Worm (Caenorhabditis elegans) whole organism, mixed stage, embryonic: Measurements from ENCODE around the gene fkh-7.

ENCODE experiments used
- M03D4.4 ChIP-seq: sonication (generic microtip); optimal IDR thresholded peaks from 2 replicates; lab custom pipeline; 2017; ENCODE audit warnings: mild to moderate bottlenecking, missing genetic modification characterization, missing compliant biosample characterization
- blmp-1 ChIP-seq: fragments of 150-350 bp; optimal IDR thresholded peaks from 2 replicates; lab custom pipeline; 2014; ENCODE audit warnings: missing biosample characterization, missing genetic modification characterization
- ceh-39 ChIP-seq: fragments of 150-350 bp; optimal IDR thresholded peaks from 2 replicates; lab custom pipeline; 2014; ENCODE audit warnings: missing biosample characterization, missing genetic modification characterization
- ceh-43 ChIP-seq: fragments of 200-800 bp; sonication (Bioruptor generic); optimal IDR thresholded peaks from 2 replicates; lab custom pipeline; 2018; ENCODE audit warnings: mild to moderate bottlenecking, missing genetic modification characterization, moderate library complexity, missing compliant biosample characterization
- ceh-83 ChIP-seq: fragments of 200-800 bp; sonication (Bioruptor generic); optimal IDR thresholded peaks from 2 replicates; lab custom pipeline; 2018; ENCODE audit warnings: mild to moderate bottlenecking, missing genetic modification characterization, missing compliant biosample characterization
- ces-1 ChIP-seq: fragments of 150-350 bp; optimal IDR thresholded peaks from 2 replicates; lab custom pipeline; 2014; ENCODE audit warnings: missing biosample characterization, missing genetic modification reagents, missing genetic modification characterization
- cnd-1 ChIP-seq: fragments of 200-800 bp; sonication (Bioruptor generic); optimal IDR thresholded peaks from 2 replicates; lab custom pipeline; 2018; ENCODE audit warnings: mild to moderate bottlenecking, missing genetic modification characterization, missing compliant biosample characterization
- drap-1 ChIP-seq: fragments of 200-800 bp; sonication (Bioruptor generic); optimal IDR thresholded peaks from 3 replicates; lab custom pipeline; 2018; ENCODE audit warnings: mild to moderate bottlenecking, missing genetic modification characterization, missing compliant biosample characterization
- elt-1 ChIP-seq: sonication (generic microtip); optimal IDR thresholded peaks from 2 replicates; lab custom pipeline; 2017; ENCODE audit warnings: missing genetic modification characterization, mild to moderate bottlenecking, missing compliant biosample characterization, antibody characterized with exemption, moderate library complexity, borderline replicate concordance; ENCODE audit not compliant: insufficient read depth
- elt-3 ChIP-seq: fragments of 150-350 bp; optimal IDR thresholded peaks from 2 replicates; lab custom pipeline; 2014; ENCODE audit warnings: missing biosample characterization, missing genetic modification characterization
- flh-1 ChIP-seq: fragments of 200-800 bp; sonication (Bioruptor generic); optimal IDR thresholded peaks from 2 replicates; lab custom pipeline; 2018; ENCODE audit warnings: mild to moderate bottlenecking, missing genetic modification characterization, moderate library complexity, missing compliant biosample characterization
- ham-2 ChIP-seq: fragments of 200-800 bp; sonication (Bioruptor generic); optimal IDR thresholded peaks from 2 replicates; lab custom pipeline; 2018; ENCODE audit warnings: mild to moderate bottlenecking, missing genetic modification characterization, missing compliant biosample characterization
- hlh-1 ChIP-seq: fragments of 150-350 bp; optimal IDR thresholded peaks from 2 replicates; lab custom pipeline; 2014; ENCODE audit warnings: missing biosample characterization, missing genetic modification reagents, missing genetic modification characterization
- lin-32 ChIP-seq: fragments of 200-800 bp; sonication (Bioruptor generic); optimal IDR thresholded peaks from 2 replicates; lab custom pipeline; 2018; ENCODE audit warnings: mild to moderate bottlenecking, missing genetic modification characterization, missing compliant biosample characterization
- lsy-2 ChIP-seq: fragments of 150-350 bp; optimal IDR thresholded peaks from 2 replicates; lab custom pipeline; 2014; ENCODE audit warnings: missing biosample characterization, missing genetic modification characterization
- mab-5 ChIP-seq: fragments of 150-350 bp; optimal IDR thresholded peaks from 2 replicates; lab custom pipeline; 2014; ENCODE audit warnings: missing biosample characterization, missing genetic modification characterization
- mep-1 ChIP-seq: fragments of 150-350 bp; optimal IDR thresholded peaks from 2 replicates; lab custom pipeline; 2017; ENCODE audit warnings: missing biosample characterization, missing genetic modification reagents, missing genetic modification characterization, inconsistent platforms
- nhr-12 ChIP-seq: fragments of 150-350 bp; optimal IDR thresholded peaks from 2 replicates; lab custom pipeline; 2014; ENCODE audit warnings: missing biosample characterization, missing genetic modification characterization
- nhr-2 ChIP-seq: fragments of 150-350 bp; optimal IDR thresholded peaks from 2 replicates; lab custom pipeline; 2014; ENCODE audit warnings: missing biosample characterization, missing genetic modification characterization
- nhr-28 ChIP-seq: fragments of 150-350 bp; optimal IDR thresholded peaks from 2 replicates; lab custom pipeline; 2014; ENCODE audit warnings: missing biosample characterization, missing genetic modification characterization
- nhr-76 ChIP-seq: sonication (generic microtip); optimal IDR thresholded peaks from 2 replicates; lab custom pipeline; 2017; ENCODE audit warnings: missing biosample characterization, missing genetic modification characterization
- pha-4 ChIP-seq: fragments of 150-350 bp; optimal IDR thresholded peaks from 2 replicates; lab custom pipeline; 2018; ENCODE audit warnings: missing biosample characterization, missing genetic modification reagents, missing genetic modification characterization
- sem-2 ChIP-seq: fragments of 200-800 bp; sonication (Bioruptor generic); optimal IDR thresholded peaks from 2 replicates; lab custom pipeline; 2018; ENCODE audit warnings: mild to moderate bottlenecking, missing genetic modification characterization, missing compliant biosample characterization
- sptf-1 ChIP-seq: sonication (generic microtip); optimal IDR thresholded peaks from 2 replicates; lab custom pipeline; 2017; ENCODE audit warnings: mild to moderate bottlenecking, missing genetic modification characterization, moderate library complexity, missing compliant biosample characterization
- unc-120 ChIP-seq: sonication (generic microtip); optimal IDR thresholded peaks from 2 replicates; lab custom pipeline; 2017; ENCODE audit warnings: missing genetic modification characterization, missing compliant biosample characterization; ENCODE audit not compliant: poor library complexity, severe bottlenecking
- unc-39 ChIP-seq: fragments of 150-350 bp; optimal IDR thresholded peaks from 2 replicates; lab custom pipeline; 2014; ENCODE audit warnings: missing biosample characterization, missing genetic modification characterization
- unc-62 ChIP-seq: fragments of 150-350 bp; optimal IDR thresholded peaks from 2 replicates; lab custom pipeline; 2014; ENCODE audit warnings: missing biosample characterization, missing genetic modification reagents, missing genetic modification characterization
- zip-8 ChIP-seq: fragments of 150-350 bp; optimal IDR thresholded peaks from 2 replicates; lab custom pipeline; 2014; ENCODE audit warnings: missing biosample characterization, missing genetic modification characterization
- ztf-11 ChIP-seq: fragments of 150-350 bp; optimal IDR thresholded peaks from 2 replicates; lab custom pipeline; 2014; ENCODE audit warnings: missing biosample characterization, missing genetic modification characterization

fkh-7 gene

DNA sequence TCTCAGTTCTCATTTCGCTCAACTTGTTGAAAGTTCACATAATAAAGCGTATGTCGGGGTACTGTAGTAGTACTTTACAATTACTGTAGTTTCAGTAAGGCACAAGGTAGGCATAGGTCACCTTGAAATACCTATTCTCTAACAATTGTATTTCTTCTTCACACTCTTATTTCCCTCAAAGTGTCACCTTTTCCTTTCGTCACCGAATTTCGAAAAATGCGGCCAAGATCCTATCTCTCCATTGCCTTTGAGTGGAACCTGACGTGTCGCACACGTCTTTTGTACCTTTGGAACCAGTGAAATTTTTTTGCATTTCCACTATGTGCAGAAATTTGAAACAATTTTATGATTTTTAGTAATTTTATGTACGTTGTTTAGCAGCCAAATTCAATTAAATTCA is 20.2 kb upstream of the fkh-7 start:
- TF ChIP-seq cnd-1 (tag; lab: Kevin White, UChicago) (no peak), elt-1 (tag; lab: Kevin White, UChicago) (no peak), unc-39 (no peak), ham-2 (GFP tag; lab: Kevin White, UChicago) (no peak), lin-32 (GFP tag; lab: Kevin White, UChicago) (no peak), ztf-11 (tag; lab: Kevin White, UChicago) (no peak), mep-1 (no peak), nhr-28 (no peak), sptf-1 (no peak), sem-2 (GFP tag; lab: Kevin White, UChicago) (no peak)

ce11 chrIV:5565105-5565504 is 19.4 kb upstream of the fkh-7 start:
- TF ChIP-seq ztf-11 (tag; lab: Kevin White, UChicago) (no peak), pha-4 (tag; lab: Kevin White, UChicago) (peak; percentile 78), sem-2 (GFP tag; lab: Kevin White, UChicago) (no peak), lin-32 (GFP tag; lab: Kevin White, UChicago) (no peak), elt-1 (tag; lab: Kevin White, UChicago) (no peak), M03D4.4 (no peak)

DNA sequence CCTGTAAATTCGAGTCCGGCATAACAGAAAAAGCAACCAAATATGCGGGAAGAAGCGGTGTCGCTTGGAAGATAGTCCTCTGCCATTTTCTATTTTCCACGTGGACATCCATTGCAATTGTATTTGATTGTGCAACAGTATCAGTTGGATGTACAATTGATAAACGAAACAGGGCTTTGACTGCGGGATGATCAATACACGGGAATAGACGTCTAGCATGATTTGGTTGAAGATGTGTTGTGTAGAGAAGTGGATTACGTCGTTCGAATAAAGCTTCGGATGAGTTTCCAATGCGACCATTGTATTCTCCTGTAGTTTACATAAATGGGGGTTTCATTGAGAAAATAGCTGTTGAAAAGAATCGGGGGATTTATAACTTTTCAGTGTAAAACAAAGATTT is 11.8 kb upstream of the fkh-7 start:
- TF ChIP-seq unc-62 (GFP tag; lab: Kevin White, UChicago) (no peak), drap-1 (no peak), lsy-2 (tag; lab: Kevin White, UChicago) (no peak), ceh-83 (GFP tag; lab: Kevin White, UChicago) (no peak), sptf-1 (no peak)

DNA sequence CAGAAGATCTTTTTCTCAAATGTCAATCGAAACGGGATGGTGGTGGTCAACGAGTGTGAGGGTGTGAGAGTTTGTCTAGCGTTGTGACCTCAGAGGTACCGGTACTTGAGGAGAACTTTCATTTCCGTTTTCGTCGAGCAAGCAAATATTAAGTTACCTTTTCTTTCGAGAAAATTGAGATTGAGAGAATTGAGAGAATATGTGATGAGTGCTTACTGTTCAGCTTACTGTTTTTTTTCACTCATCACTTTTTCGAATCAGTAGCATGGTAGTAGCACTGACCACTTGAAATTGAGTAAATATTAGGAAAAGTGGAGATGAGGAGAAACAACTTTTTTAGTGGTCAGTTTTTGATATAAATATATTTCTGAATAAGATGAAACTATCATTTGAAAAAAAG is 10.5 kb upstream of the fkh-7 start, which contains the start of gene T12E12.6:
Gene T12E12.6, minus strand, starts transcription at position 101 of the 400 bp plus-strand sequence.
- no peak for TF ChIP-seq nhr-28
- TF ChIP-seq hlh-1: no peak
- TF ChIP-seq nhr-12 (tag; lab: Kevin White, UChicago): no peak
- TF ChIP-seq ces-1: no peak
- TF ChIP-seq mab-5 (tag; lab: Kevin White, UChicago): no peak
- no peak for TF ChIP-seq ceh-83 (GFP tag; lab: Kevin White, UChicago)
- TF ChIP-seq mep-1: no peak
- TF ChIP-seq lsy-2 (tag; lab: Kevin White, UChicago): no peak
- TF ChIP-seq unc-120 (tag; lab: Kevin White, UChicago): no peak
- TF ChIP-seq flh-1: no peak
- no peak for TF ChIP-seq nhr-2 (tag; lab: Kevin White, UChicago)

- no peak for TF ChIP-seq elt-3 (tag; lab: Kevin White, UChicago)
- TF ChIP-seq zip-8 (tag; lab: Kevin White, UChicago): no peak
- no peak for TF ChIP-seq ceh-39 (tag; lab: Kevin White, UChicago)
- no peak for TF ChIP-seq nhr-28
- TF ChIP-seq hlh-1: no peak
- no peak for TF ChIP-seq unc-62 (GFP tag; lab: Kevin White, UChicago)
- TF ChIP-seq elt-1 (tag; lab: Kevin White, UChicago): no peak
- no peak for TF ChIP-seq lin-32 (GFP tag; lab: Kevin White, UChicago)
- no peak for TF ChIP-seq mep-1
- no peak for TF ChIP-seq blmp-1 (tag; lab: Kevin White, UChicago)
- TF ChIP-seq cnd-1 (tag; lab: Kevin White, UChicago): no peak
- no peak for TF ChIP-seq ceh-43
- no peak for TF ChIP-seq unc-39
- TF ChIP-seq nhr-76 (tag; lab: Kevin White, UChicago): no peak
- TF ChIP-seq flh-1: no peak
- no peak for TF ChIP-seq lsy-2 (tag; lab: Kevin White, UChicago)
- TF ChIP-seq ceh-83 (GFP tag; lab: Kevin White, UChicago): no peak
- TF ChIP-seq nhr-12 (tag; lab: Kevin White, UChicago): no peak
- TF ChIP-seq M03D4.4: no peak
- TF ChIP-seq ham-2 (GFP tag; lab: Kevin White, UChicago): no peak
These were observed 3.7 kb upstream of the fkh-7 start for ce11 chrIV:5580588-5581308.
